Worm (Caenorhabditis elegans): ENCODE measurements around the gene F46B6.4.

The F46B6.4 gene

DNA sequence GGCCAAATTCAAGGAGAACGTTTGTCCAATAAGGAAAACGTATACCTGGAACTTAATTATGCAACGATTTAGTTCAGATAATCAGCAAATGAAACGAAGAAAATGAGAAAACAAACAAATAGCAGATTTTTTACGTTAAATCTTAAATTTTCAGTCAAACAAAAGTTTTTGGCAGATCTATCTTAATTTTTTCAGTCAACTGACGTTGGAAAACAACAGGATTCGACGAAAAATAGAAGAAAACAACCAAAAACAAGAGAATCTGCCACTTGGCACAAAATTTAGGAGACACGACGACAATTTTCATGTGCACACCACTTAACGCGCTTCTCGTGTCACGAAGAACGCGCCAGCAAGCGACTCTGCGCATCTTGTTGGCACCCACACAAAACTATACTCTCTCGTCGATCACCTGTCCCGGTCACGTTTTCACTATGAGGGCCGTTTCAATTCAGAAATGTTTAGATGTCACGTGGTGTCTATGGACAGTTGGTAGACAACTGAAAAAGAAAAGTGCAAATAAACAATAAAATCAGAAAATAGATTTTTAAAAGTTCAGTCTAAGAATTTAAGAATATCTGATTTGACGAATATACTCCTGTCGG lies 10.4 kb upstream of the F46B6.4 start, which contains the start of gene ztf-7:
Gene ztf-7, minus strand, starts transcription at position 51 of the 605 bp plus-strand sequence.
- no peak for TF ChIP-seq unc-120 (tag; optimal IDR thresholded peaks at IDR 0.05; ENCODE audit: poor library complexity, severe bottlenecking)
- no peak for TF ChIP-seq mab-5 (tag; optimal IDR thresholded peaks at IDR 0.05)
- TF ChIP-seq nhr-12 (tag; optimal IDR thresholded peaks at IDR 0.05): no peak
- TF ChIP-seq ces-1 (GFP tag; optimal IDR thresholded peaks at IDR 0.05): no peak
- TF ChIP-seq zip-8 (tag; optimal IDR thresholded peaks at IDR 0.05): no peak
- TF ChIP-seq sptf-1 (tag; optimal IDR thresholded peaks at IDR 0.05): peak; percentile 68
- no peak for TF ChIP-seq nhr-28 (tag; optimal IDR thresholded peaks at IDR 0.05)
- TF ChIP-seq elt-3 (tag; optimal IDR thresholded peaks at IDR 0.05): no peak
- TF ChIP-seq mls-2 (tag; optimal IDR thresholded peaks at IDR 0.05): no peak
- no peak for TF ChIP-seq blmp-1 (tag; optimal IDR thresholded peaks at IDR 0.05)
- peak; percentile 72 for TF ChIP-seq hlh-1 (tag; optimal IDR thresholded peaks at IDR 0.05)
- no peak for TF ChIP-seq lsy-2 (tag; optimal IDR thresholded peaks at IDR 0.05)
- peak; percentile 4 for TF ChIP-seq lin-32 (GFP tag; optimal IDR thresholded peaks at IDR 0.05)
- no peak for TF ChIP-seq tbx-8 (GFP tag; optimal IDR thresholded peaks at IDR 0.05)
- no peak for TF ChIP-seq M03D4.4 (tag; optimal IDR thresholded peaks at IDR 0.05)
- no peak for TF ChIP-seq ham-2 (GFP tag; optimal IDR thresholded peaks at IDR 0.05)
- TF ChIP-seq ceh-39 (tag; optimal IDR thresholded peaks at IDR 0.05): no peak
- TF ChIP-seq nhr-76 (tag; optimal IDR thresholded peaks at IDR 0.05): no peak
- peak; percentile 67 for TF ChIP-seq unc-62 (GFP tag; optimal IDR thresholded peaks at IDR 0.05)
- TF ChIP-seq snpc-4 (tag; optimal IDR thresholded peaks at IDR 0.05): no peak
- TF ChIP-seq nhr-237 (tag; optimal IDR thresholded peaks at IDR 0.05): peak; percentile 42
- no peak for TF ChIP-seq bed-3 (GFP tag; optimal IDR thresholded peaks at IDR 0.05)
- TF ChIP-seq pha-4 (tag; optimal IDR thresholded peaks at IDR 0.05): peak; percentile 84
- peak; percentile 92 for TF ChIP-seq mep-1 (tag; optimal IDR thresholded peaks at IDR 0.05)
- TF ChIP-seq nhr-2 (tag; optimal IDR thresholded peaks at IDR 0.05): no peak
- no peak for TF ChIP-seq drap-1 (GFP tag; optimal IDR thresholded peaks at IDR 0.05)
- TF ChIP-seq unc-39 (tag; optimal IDR thresholded peaks at IDR 0.05): no peak
- no peak for TF ChIP-seq elt-1 (tag; optimal IDR thresholded peaks at IDR 0.05; ENCODE audit: borderline replicate concordance, insufficient read depth)
- TF ChIP-seq ceh-83 (GFP tag; optimal IDR thresholded peaks at IDR 0.05): no peak
- TF ChIP-seq flh-1 (GFP tag; optimal IDR thresholded peaks at IDR 0.05): no peak
- peak; percentile 84 for TF ChIP-seq lin-13 (tag; optimal IDR thresholded peaks at IDR 0.05)
- no peak for TF ChIP-seq cnd-1 (tag; optimal IDR thresholded peaks at IDR 0.05)
- no peak for TF ChIP-seq ztf-11 (tag; optimal IDR thresholded peaks at IDR 0.05)
- no peak for TF ChIP-seq sem-2 (GFP tag; optimal IDR thresholded peaks at IDR 0.05)

DNA sequence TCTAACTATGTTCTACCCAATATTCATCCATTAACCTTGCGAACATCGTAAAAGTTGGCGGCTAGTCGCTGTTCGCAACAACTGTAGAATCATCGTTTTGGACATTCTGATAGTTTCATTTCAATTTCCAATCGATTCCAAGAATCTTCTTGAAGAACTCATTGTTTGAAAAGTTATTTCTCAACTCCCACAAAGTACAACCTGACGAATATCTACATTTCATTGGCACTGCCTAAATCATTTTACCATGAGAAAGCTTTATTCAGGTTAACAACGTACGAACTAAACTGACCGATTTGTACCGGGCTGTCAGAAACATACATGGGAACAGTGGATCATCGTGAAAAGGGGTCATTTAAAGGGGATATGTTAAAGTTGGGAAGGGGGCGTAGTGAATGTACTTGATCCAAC lies 7.4 kb upstream of the F46B6.4 start, which contains the start of gene F46B6.6:
Gene F46B6.6, minus strand, starts transcription at position 148 of the 411 bp plus-strand sequence.
- no peak for TF ChIP-seq ceh-39 (tag; optimal IDR thresholded peaks at IDR 0.05)

- TF ChIP-seq M03D4.4 (tag; optimal IDR thresholded peaks at IDR 0.05) (no peak), unc-39 (tag; optimal IDR thresholded peaks at IDR 0.05) (no peak), snpc-4 (tag; optimal IDR thresholded peaks at IDR 0.05) (no peak), pha-4 (tag; optimal IDR thresholded peaks at IDR 0.05) (no peak), ceh-43 (GFP tag; optimal IDR thresholded peaks at IDR 0.05) (no peak), ztf-11 (tag; optimal IDR thresholded peaks at IDR 0.05) (no peak), elt-3 (tag; optimal IDR thresholded peaks at IDR 0.05) (no peak), lin-32 (GFP tag; optimal IDR thresholded peaks at IDR 0.05) (no peak), lin-13 (tag; optimal IDR thresholded peaks at IDR 0.05) (no peak), cnd-1 (tag; optimal IDR thresholded peaks at IDR 0.05) (no peak)
Observed at ce11 chrV:9784215-9784614, 4.9 kb upstream of the F46B6.4 start.

ce11 chrV:9782969-9783368 lies 3.7 kb upstream of the F46B6.4 start, which contains the start of gene F46B6.5:
F46B6.5 (minus strand) TSS chrV:9783069.
- TF ChIP-seq unc-120 (tag; optimal IDR thresholded peaks at IDR 0.05; ENCODE audit: poor library complexity, severe bottlenecking): no peak
- TF ChIP-seq bed-3 (GFP tag; optimal IDR thresholded peaks at IDR 0.05): no peak
- no peak for TF ChIP-seq M03D4.4 (tag; optimal IDR thresholded peaks at IDR 0.05)
- no peak for TF ChIP-seq zip-8 (tag; optimal IDR thresholded peaks at IDR 0.05)
- TF ChIP-seq snpc-4 (tag; optimal IDR thresholded peaks at IDR 0.05): no peak

Data from whole organism, mixed stage, embryonic.